Fruit fly (Drosophila melanogaster): ENCODE results near the gene cDIP.

cDIP gene

DNA sequence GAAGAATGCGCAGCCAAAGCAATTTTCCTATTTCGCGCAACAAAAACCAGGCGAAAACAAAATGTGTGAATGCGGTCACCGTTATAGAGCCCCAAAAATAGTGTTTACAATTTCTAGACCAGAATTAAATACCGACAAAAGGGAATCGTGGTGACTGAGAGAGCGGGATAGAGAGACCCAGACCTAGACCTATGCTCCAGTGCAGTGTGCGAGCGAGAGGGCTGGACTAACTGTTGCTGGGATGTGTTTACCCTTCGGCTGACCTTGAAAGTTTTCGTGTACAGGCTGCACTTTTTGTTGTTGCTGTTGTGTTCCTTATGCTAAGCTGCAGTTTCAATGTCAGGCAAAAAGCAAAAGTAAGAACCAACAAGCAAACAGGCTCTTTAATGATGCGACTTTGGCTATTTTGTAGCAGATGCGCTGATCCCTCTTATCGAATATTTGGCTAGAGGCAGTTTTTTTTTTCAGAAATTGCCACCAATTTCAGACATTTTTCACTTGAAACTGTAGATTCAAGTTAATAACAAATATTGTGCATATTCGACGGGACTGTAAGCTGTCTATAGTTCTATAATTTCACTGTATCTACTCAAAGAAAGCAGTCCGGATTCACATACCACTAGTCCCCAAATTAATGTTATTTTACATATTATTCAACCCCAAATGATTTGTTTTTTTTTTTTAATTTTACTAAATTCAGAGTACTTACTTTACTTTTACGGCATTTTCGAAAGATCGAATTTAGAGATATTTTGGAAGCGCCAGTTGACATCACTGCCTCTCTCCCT, 25.9 kb upstream of the cDIP start (continued):
- TF ChIP-seq CG3847 (GFP tag; IDR thresholded peaks at IDR 0.05) (0 out of 2 replicates have a peak, but pooled peaks have one; percentile 18), bsh (GFP tag; optimal IDR thresholded peaks at IDR 0.05) (no peak), CG12299 (tag; optimal IDR thresholded peaks at IDR 0.05) (no peak), Sox102F (GFP tag; optimal IDR thresholded peaks at IDR 0.05) (peak; percentile 16), Tbp (GFP tag; optimal IDR thresholded peaks at IDR 0.05) (peak; percentile 89), CG17385 (GFP tag; optimal IDR thresholded peaks at IDR 0.05) (peak; percentile 23), CG3995 (GFP tag; optimal IDR thresholded peaks at IDR 0.05) (no peak), otp (GFP tag; IDR thresholded peaks at IDR 0.05) (no peak), lab (GFP tag; optimal IDR thresholded peaks at IDR 0.05) (no peak), Hsf (GFP tag; optimal IDR thresholded peaks at IDR 0.05) (peak; percentile 18), gt (GFP tag; IDR thresholded peaks at IDR 0.05) (no peak), Sin3A (optimal IDR thresholded peaks at IDR 0.05) (no peak), nerfin-1 (tag; optimal IDR thresholded peaks at IDR 0.05) (no peak), maf-S (GFP tag; optimal IDR thresholded peaks at IDR 0.05) (no peak), Meics (GFP tag; optimal IDR thresholded peaks at IDR 0.05) (peak; percentile 55), ATbp (GFP tag; optimal IDR thresholded peaks at IDR 0.05) (peak; percentile 7), Ada2b (GFP tag; IDR thresholded peaks at IDR 0.05) (no peak), vnd (GFP tag; IDR thresholded peaks at IDR 0.05; ENCODE audit: partially characterized antibody) (no peak), dysf (GFP tag; IDR thresholded peaks at IDR 0.05) (peak; percentile 54; the same call in 1 of the 3 replicates), Hr51 (GFP tag; optimal IDR thresholded peaks at IDR 0.05) (peak in 1 of 2 experiments; percentile 51), CG17186 (GFP tag; optimal IDR thresholded peaks at IDR 0.05) (no peak), CG1792 (GFP tag; optimal IDR thresholded peaks at IDR 0.05) (no peak), zf30C (GFP tag; optimal IDR thresholded peaks at IDR 0.05) (no peak), sob (GFP tag; IDR thresholded peaks at IDR 0.05) (no peak), CG7987 (GFP tag; optimal IDR thresholded peaks at IDR 0.05) (no peak), pho (GFP tag; optimal IDR thresholded peaks at IDR 0.05) (peak; percentile 12), her (GFP tag; optimal IDR thresholded peaks at IDR 0.05) (no peak), grau (tag; optimal IDR thresholded peaks at IDR 0.05) (peak; percentile 17), dm (GFP tag; optimal IDR thresholded peaks at IDR 0.05) (no peak), ken (GFP tag; IDR thresholded peaks at IDR 0.05) (no peak), Chrac-16 (GFP tag; optimal IDR thresholded peaks at IDR 0.05) (no peak), Doc3 (GFP tag; IDR thresholded peaks at IDR 0.05; ENCODE audit: partially characterized antibody) (no peak), H2.0 (GFP tag; IDR thresholded peaks at IDR 0.05) (no peak), lola (GFP tag; optimal IDR thresholded peaks at IDR 0.05) (peak in 1 of 3 experiments; percentile 59), CG34376 (GFP tag; optimal IDR thresholded peaks at IDR 0.05) (no peak), bbx (GFP tag; IDR thresholded peaks at IDR 0.05; ENCODE audit: partially characterized antibody) (peak; percentile 12; the same call in 1 of the 2 replicates), ERR (GFP tag; optimal IDR thresholded peaks at IDR 0.05) (peak; percentile 53), fd102C (GFP tag; optimal IDR thresholded peaks at IDR 0.05) (no peak), Rfx (GFP tag; IDR thresholded peaks at IDR 0.05) (no peak), bigmax (GFP tag; optimal IDR thresholded peaks at IDR 0.05) (no peak), CG13296 (GFP tag; optimal IDR thresholded peaks at IDR 0.05) (no peak), Abd-B (GFP tag; optimal IDR thresholded peaks at IDR 0.05) (no peak), CTCF (GFP tag; optimal IDR thresholded peaks at IDR 0.05) (no peak), fd3F (GFP tag; optimal IDR thresholded peaks at IDR 0.05) (no peak), Nf-YC (tag; optimal IDR thresholded peaks at IDR 0.05) (no peak), ase (GFP tag; IDR thresholded peaks at IDR 0.05) (no peak), fd96Cb (tag; optimal IDR thresholded peaks at IDR 0.05) (peak; percentile 7), btn (GFP tag; optimal IDR thresholded peaks at IDR 0.05) (no peak), sna (GFP tag; IDR thresholded peaks at IDR 0.05; ENCODE audit: partially characterized antibody) (no peak), chn (GFP tag; optimal IDR thresholded peaks at IDR 0.05) (peak; percentile 20)

All from whole organism, embryonic.